ENCODE assay signal across 5 worm cellular contexts in the genomic region with DNA sequence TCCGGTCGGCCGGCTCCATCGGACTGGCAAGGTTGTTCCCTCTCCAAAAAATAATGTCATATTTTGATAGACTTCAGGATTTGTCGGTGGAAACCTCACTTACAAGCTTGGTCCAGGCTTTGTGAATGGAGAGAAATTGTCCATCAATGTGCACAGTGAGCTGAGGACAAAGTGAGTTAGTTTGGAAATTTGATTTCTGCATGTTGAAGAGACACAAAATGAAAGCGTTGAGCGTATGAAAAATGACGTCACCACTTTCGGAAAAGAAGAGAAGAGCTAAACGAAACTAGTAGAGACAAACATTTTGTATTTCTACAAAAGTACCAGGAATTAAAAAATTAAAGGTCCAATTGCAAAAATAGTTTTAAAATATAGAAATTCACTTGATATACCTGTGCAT.
TF ChIP-seq lines count a peak whose summit lies in the region.

No protein-coding gene starts in this region.

TF ChIP-seq in whole organism, L1 larva, 84 proteins besides CTCF, POLR2A, EP300 and RAD21:
- TF ChIP-seq elt-3 (tag; optimal IDR thresholded peaks at IDR 0.05; lab: Kevin White, UChicago): no peak
- no peak for TF ChIP-seq sox-4 (tag; optimal IDR thresholded peaks at IDR 0.05; lab: Kevin White, UChicago)
- TF ChIP-seq elt-2 (tag; optimal IDR thresholded peaks at IDR 0.05; lab: Kevin White, UChicago): no peak
- TF ChIP-seq ces-1 (GFP tag; optimal IDR thresholded peaks at IDR 0.05; lab: Kevin White, UChicago): peak; percentile 65
- TF ChIP-seq egl-27 (tag; optimal IDR thresholded peaks at IDR 0.05; lab: Kevin White, UChicago): no peak
- TF ChIP-seq jun-1 (tag; optimal IDR thresholded peaks at IDR 0.05; lab: Kevin White, UChicago): no peak
- peak; percentile 82 for TF ChIP-seq fkh-10 (GFP tag; optimal IDR thresholded peaks at IDR 0.05; lab: Kevin White, UChicago)
- no peak for TF ChIP-seq tlp-1 (tag; optimal IDR thresholded peaks at IDR 0.05; lab: Kevin White, UChicago)
- no peak for TF ChIP-seq aly-2 (tag; optimal IDR thresholded peaks at IDR 0.05; lab: Kevin White, UChicago)
- TF ChIP-seq rnt-1 (tag; optimal IDR thresholded peaks at IDR 0.05; lab: Kevin White, UChicago): no peak
- no peak for TF ChIP-seq alr-1 (tag; optimal IDR thresholded peaks at IDR 0.05; lab: Kevin White, UChicago; ENCODE audit: borderline replicate concordance)
- TF ChIP-seq lin-14 (GFP tag; optimal IDR thresholded peaks at IDR 0.05; lab: Kevin White, UChicago): peak; percentile 48

TF ChIP-seq in whole organism, L3 larva, 47 proteins besides CTCF, POLR2A, EP300 and RAD21:
- TF ChIP-seq egl-27 (tag; optimal IDR thresholded peaks at IDR 0.05; lab: Kevin White, UChicago) (no peak), lsy-12 (tag; optimal IDR thresholded peaks at IDR 0.05; lab: Kevin White, UChicago) (no peak), fkh-10 (GFP tag; optimal IDR thresholded peaks at IDR 0.05; lab: Kevin White, UChicago) (peak; percentile 94)

TF ChIP-seq in whole organism, L4 larva, 104 proteins besides CTCF, POLR2A, EP300 and RAD21:
- TF ChIP-seq fkh-10 (GFP tag; optimal IDR thresholded peaks at IDR 0.05; lab: Kevin White, UChicago) (peak; percentile 65), zag-1 (tag; optimal IDR thresholded peaks at IDR 0.05; lab: Kevin White, UChicago) (no peak), ces-1 (GFP tag; optimal IDR thresholded peaks at IDR 0.05; lab: Kevin White, UChicago) (peak; percentile 79), T26A8.4 (GFP tag; IDR thresholded peaks at IDR 0.05; lab: Robert Waterston, UW) (no peak)

TF ChIP-seq in whole organism, late embryonic, 69 proteins besides CTCF, POLR2A, EP300 and RAD21:
- TF ChIP-seq unc-42 (tag; optimal IDR thresholded peaks at IDR 0.05; lab: Kevin White, UChicago): peak; percentile 86
- TF ChIP-seq hlh-15 (tag; optimal IDR thresholded peaks at IDR 0.05; lab: Kevin White, UChicago): no peak
TF ChIP-seq in whole organism, late embryonic: peak in this region for 1.

TF ChIP-seq in whole organism, mixed stage, embryonic, 35 proteins besides CTCF, POLR2A, EP300 and RAD21:
- peak; percentile 92 for TF ChIP-seq ces-1 (GFP tag; optimal IDR thresholded peaks at IDR 0.05; lab: Kevin White, UChicago)
- no peak for TF ChIP-seq hlh-1 (tag; optimal IDR thresholded peaks at IDR 0.05; lab: Kevin White, UChicago)

Comparison
In these comparisons a context has a peak if more than half of its experiments do, and no peak if none do; other contexts are left out.
1. Of the 29 proteins assayed by ChIP-seq in both whole organism, L4 larva and whole organism, L1 larva: peak only in whole organism, L4 larva: none; only in whole organism, L1 larva: none; in both: ces-1 and fkh-10; in neither: 27.